Worm (Caenorhabditis elegans): ENCODE results near the gene cthd-1.

The cthd-1 gene

ce11 chrV:9692109-9692581, 14.1 kb downstream of the cthd-1 start, which contains the start of gene ztf-9:
Gene ztf-9, minus strand, starts transcription at chrV:9692159.
- TF ChIP-seq ets-4 (tag; optimal IDR thresholded peaks at IDR 0.05), result peak; percentile 11
- TF ChIP-seq sox-4 (tag; optimal IDR thresholded peaks at IDR 0.05), result peak; percentile 17
- TF ChIP-seq ceh-31 (tag; optimal IDR thresholded peaks at IDR 0.05), result peak; percentile 84
- TF ChIP-seq sox-2 (GFP tag; IDR thresholded peaks at IDR 0.05), result no peak
- peak; percentile 84 for TF ChIP-seq nfya-1 (tag; optimal IDR thresholded peaks at IDR 0.05)
- TF ChIP-seq ceh-19 (GFP tag; optimal IDR thresholded peaks at IDR 0.05), result no peak
- peak; percentile 53 for TF ChIP-seq ceh-34 (tag; optimal IDR thresholded peaks at IDR 0.05)
- no peak for TF ChIP-seq nhr-232 (tag; optimal IDR thresholded peaks at IDR 0.05)
- TF ChIP-seq F13H6.1 (tag; optimal IDR thresholded peaks at IDR 0.05), result peak; percentile 18
- peak; percentile 21 for TF ChIP-seq rnt-1 (tag; optimal IDR thresholded peaks at IDR 0.05)
- TF ChIP-seq ceh-2 (tag; optimal IDR thresholded peaks at IDR 0.05), result no peak
- no peak for TF ChIP-seq elt-4 (tag; optimal IDR thresholded peaks at IDR 0.05)
- peak; percentile 22 for TF ChIP-seq ref-2 (tag; optimal IDR thresholded peaks at IDR 0.05)
- peak; percentile 6 for TF ChIP-seq elt-2 (tag; optimal IDR thresholded peaks at IDR 0.05)
- no peak for TF ChIP-seq lin-11 (tag; optimal IDR thresholded peaks at IDR 0.05)
- TF ChIP-seq ceh-48 (tag; optimal IDR thresholded peaks at IDR 0.05), result peak; percentile 11
- TF ChIP-seq unc-42 (tag; optimal IDR thresholded peaks at IDR 0.05), result peak; percentile 15
- TF ChIP-seq ceh-18 (tag; optimal IDR thresholded peaks at IDR 0.05), result peak; percentile 82
- TF ChIP-seq tbx-2 (tag; optimal IDR thresholded peaks at IDR 0.05), result peak; percentile 80
- TF ChIP-seq C38D4.7 (GFP tag; optimal IDR thresholded peaks at IDR 0.05), result no peak
- peak; percentile 32 for TF ChIP-seq ceh-14 (tag; optimal IDR thresholded peaks at IDR 0.05)
- no peak for TF ChIP-seq dve-1 (tag; optimal IDR thresholded peaks at IDR 0.05)
- TF ChIP-seq unc-55 (GFP tag; optimal IDR thresholded peaks at IDR 0.05), result no peak
- no peak for TF ChIP-seq ceh-30 (tag; optimal IDR thresholded peaks at IDR 0.05)
- TF ChIP-seq che-1 (tag; optimal IDR thresholded peaks at IDR 0.05), result peak; percentile 39
- TF ChIP-seq pros-1 (tag; optimal IDR thresholded peaks at IDR 0.05), result peak; percentile 83

- TF ChIP-seq rnt-1 (tag; optimal IDR thresholded peaks at IDR 0.05) (no peak), ahr-1 (tag; optimal IDR thresholded peaks at IDR 0.05) (no peak), pag-3 (tag; optimal IDR thresholded peaks at IDR 0.05; ENCODE audit: borderline replicate concordance) (no peak), lim-6 (tag; optimal IDR thresholded peaks at IDR 0.05) (no peak), hlh-30 (tag; optimal IDR thresholded peaks at IDR 0.05; ENCODE audit: insufficient read depth) (no peak), pha-4 (tag; optimal IDR thresholded peaks at IDR 0.05) (no peak), dmd-4 (tag; optimal IDR thresholded peaks at IDR 0.05; ENCODE audit: borderline replicate concordance) (no peak), zip-5 (tag; optimal IDR thresholded peaks at IDR 0.05) (no peak), pat-9 (tag; optimal IDR thresholded peaks at IDR 0.05) (no peak), sox-4 (tag; optimal IDR thresholded peaks at IDR 0.05) (no peak), ceh-31 (tag; optimal IDR thresholded peaks at IDR 0.05) (no peak), unc-86 (tag; optimal IDR thresholded peaks at IDR 0.05) (no peak), eyg-1 (tag; optimal IDR thresholded peaks at IDR 0.05) (no peak), fax-1 (tag; optimal IDR thresholded peaks at IDR 0.05) (no peak), unc-3 (GFP tag; conservative IDR thresholded peaks at IDR 0.05) (no peak), unc-3 (tag; optimal IDR thresholded peaks at IDR 0.05) (no peak)
Observed at ce11 chrV:9692649-9693112, 14.6 kb downstream of the cthd-1 start, which contains the start of gene ZK287.7. Gene ZK287.7, plus strand, starts transcription at chrV:9693062.

DNA sequence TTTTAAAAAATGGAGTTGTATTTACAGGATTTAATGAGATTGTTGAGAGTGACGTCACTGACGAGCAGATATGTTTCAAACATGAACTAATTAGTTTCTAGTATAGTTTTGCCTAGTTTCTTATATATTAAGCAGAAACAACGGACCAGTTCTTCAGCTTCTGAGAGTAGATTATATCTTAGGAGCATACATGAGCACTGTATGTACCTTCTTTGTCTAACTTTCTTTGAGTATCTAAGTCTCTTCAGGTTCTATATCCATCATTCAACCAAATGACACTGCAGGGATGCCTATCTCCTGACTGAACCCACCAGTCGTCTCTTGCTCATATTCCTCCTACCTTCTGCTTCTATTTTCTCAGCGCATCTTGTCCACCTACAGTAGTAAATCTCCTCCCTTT, 18.6 kb downstream of the cthd-1 start, which contains the start of gene her-1:
Gene her-1, plus strand, starts transcription at position 301 of the 400 bp plus-strand sequence.
- TF ChIP-seq nfya-1 (tag; optimal IDR thresholded peaks at IDR 0.05), result no peak
- TF ChIP-seq C38D4.7 (GFP tag; optimal IDR thresholded peaks at IDR 0.05), result no peak
- no peak for TF ChIP-seq lin-11 (tag; optimal IDR thresholded peaks at IDR 0.05)
- no peak for TF ChIP-seq fkh-10 (GFP tag; optimal IDR thresholded peaks at IDR 0.05)
- no peak for TF ChIP-seq ceh-22 (tag; optimal IDR thresholded peaks at IDR 0.05)
- TF ChIP-seq ceh-30 (tag; optimal IDR thresholded peaks at IDR 0.05), result no peak
- no peak for TF ChIP-seq gmeb-2 (tag; optimal IDR thresholded peaks at IDR 0.05)
- TF ChIP-seq ceh-18 (tag; optimal IDR thresholded peaks at IDR 0.05), result no peak
- TF ChIP-seq zip-5 (tag; optimal IDR thresholded peaks at IDR 0.05), result no peak
- no peak for TF ChIP-seq ceh-24 (tag; optimal IDR thresholded peaks at IDR 0.05)
- TF ChIP-seq pax-1 (tag; optimal IDR thresholded peaks at IDR 0.05), result no peak
- TF ChIP-seq hlh-8 (tag; optimal IDR thresholded peaks at IDR 0.05), result no peak
- TF ChIP-seq sox-4 (tag; optimal IDR thresholded peaks at IDR 0.05), result no peak
- TF ChIP-seq nhr-232 (tag; optimal IDR thresholded peaks at IDR 0.05), result no peak
- TF ChIP-seq dmd-4 (tag; optimal IDR thresholded peaks at IDR 0.05; ENCODE audit: borderline replicate concordance), result no peak
- no peak for TF ChIP-seq eyg-1 (tag; optimal IDR thresholded peaks at IDR 0.05)
- no peak for TF ChIP-seq nhr-11 (tag; optimal IDR thresholded peaks at IDR 0.05)
- TF ChIP-seq unc-3 (GFP tag; conservative IDR thresholded peaks at IDR 0.05), result no peak
- TF ChIP-seq unc-3 (tag; optimal IDR thresholded peaks at IDR 0.05), result no peak
- TF ChIP-seq tbx-7 (tag; optimal IDR thresholded peaks at IDR 0.05), result no peak

All from whole organism, late embryonic.